Fruit fly (Drosophila melanogaster) whole organism, embryonic: ENCODE results near the gene CG17202.

Source experiments
- CG10959 ChIP-seq: fragments of 200-800 bp; sonication (Bioruptor generic); IDR thresholded peaks from 2 replicates; pipeline ENCODE4 v1.3.6; 2022; ENCODE audit warnings: missing biosample characterization, missing genetic modification characterization
- CG11504 ChIP-seq: fragments of 200-800 bp; sonication (Bioruptor generic); optimal IDR thresholded peaks from 3 replicates; lab custom pipeline; 2019; ENCODE audit warnings: missing biosample characterization, mild to moderate bottlenecking, missing genetic modification characterization, moderate library complexity
- CG11695 ChIP-seq: fragments of 200-800 bp; sonication (Bioruptor generic); IDR thresholded peaks from 3 replicates; pipeline ENCODE4 v1.3.6; 2022; ENCODE audit warnings: missing biosample characterization, missing genetic modification characterization
- CG12299 ChIP-seq: fragments of 200-800 bp; sonication (Bioruptor generic); optimal IDR thresholded peaks from 2 replicates; lab custom pipeline; 2018; ENCODE audit warnings: missing biosample characterization, mild to moderate bottlenecking, missing genetic modification characterization
- CG13296 ChIP-seq: fragments of 200-800 bp; sonication (Bioruptor generic); optimal IDR thresholded peaks from 3 replicates; lab custom pipeline; 2018; ENCODE audit warnings: missing biosample characterization, mild to moderate bottlenecking, missing genetic modification characterization
- CG17359 ChIP-seq: fragments of 200-800 bp; sonication (Bioruptor generic); optimal IDR thresholded peaks from 3 replicates; lab custom pipeline; 2018; ENCODE audit warnings: missing biosample characterization, mild to moderate bottlenecking, missing genetic modification characterization, moderate library complexity
- CG2712 ChIP-seq: fragments of 200-800 bp; optimal IDR thresholded peaks from 3 replicates; lab custom pipeline; 2019; ENCODE audit warnings: missing biosample characterization, mild to moderate bottlenecking, missing genetic modification characterization, moderate library complexity
- CG3065 ChIP-seq: fragments of 200-800 bp; sonication (Bioruptor generic); optimal IDR thresholded peaks from 2 replicates; lab custom pipeline; 2016; ENCODE audit warnings: missing biosample characterization, missing genetic modification characterization
- CG31224 ChIP-seq: fragments of 200-800 bp; sonication (Bioruptor generic); IDR thresholded peaks from 2 replicates; pipeline ENCODE4 v1.3.6; 2022; ENCODE audit warnings: missing biosample characterization, missing genetic modification characterization
- CG31388 ChIP-seq: fragments of 200-800 bp; sonication (Bioruptor generic); optimal IDR thresholded peaks from 2 replicates; lab custom pipeline; 2016; ENCODE audit warnings: missing biosample characterization, missing genetic modification characterization
- CG31441 ChIP-seq: fragments of 200-800 bp; sonication (Bioruptor generic); IDR thresholded peaks from 2 replicates; pipeline ENCODE4 v1.3.6; 2022; ENCODE audit warnings: missing biosample characterization, missing genetic modification characterization
- CG3281 ChIP-seq: fragments of 200-800 bp; sonication (Bioruptor generic); optimal IDR thresholded peaks from 3 replicates; lab custom pipeline; 2017; ENCODE audit warnings: missing biosample characterization, mild to moderate bottlenecking, missing genetic modification characterization
- CG6689 ChIP-seq: fragments of 200-800 bp; sonication (Bioruptor generic); IDR thresholded peaks from 2 replicates; pipeline ENCODE4 v1.3.6; 2022; ENCODE audit warnings: missing biosample characterization, missing genetic modification characterization
- CG6813 ChIP-seq: fragments of 200-800 bp; sonication (Bioruptor generic); optimal IDR thresholded peaks from 2 replicates; lab custom pipeline; 2017; ENCODE audit warnings: missing biosample characterization, missing genetic modification characterization, mild to moderate bottlenecking, moderate library complexity, missing genetic modification reagents
- CG7928 ChIP-seq: fragments of 200-800 bp; sonication (Bioruptor generic); optimal IDR thresholded peaks from 2 replicates; lab custom pipeline; 2017; ENCODE audit warnings: missing biosample characterization, mild to moderate bottlenecking, missing genetic modification characterization
- CG8478 ChIP-seq: fragments of >200 bp; optimal IDR thresholded peaks from 2 replicates; lab custom pipeline; 2018
- CG8944 ChIP-seq: fragments of 200-800 bp; sonication (Bioruptor generic); optimal IDR thresholded peaks from 3 replicates; lab custom pipeline; 2016; ENCODE audit warnings: missing biosample characterization, missing genetic modification characterization
- CG9797 ChIP-seq: fragments of 200-800 bp; sonication (Bioruptor generic); optimal IDR thresholded peaks from 3 replicates; lab custom pipeline; 2018; ENCODE audit warnings: missing biosample characterization, mild to moderate bottlenecking, missing genetic modification characterization
- CHES-1-like ChIP-seq: fragments of 200-800 bp; sonication (Bioruptor generic); optimal IDR thresholded peaks from 2 replicates; lab custom pipeline; 2016; ENCODE audit warnings: missing biosample characterization, missing genetic modification characterization
- GATAe ChIP-seq: fragments of 200-800 bp; sonication (Bioruptor generic); conservative IDR thresholded peaks from 2 replicates; pipeline ENCODE4 v1.3.6; 2022; ENCODE audit warnings: missing biosample characterization, missing genetic modification characterization
- Gug ChIP-seq: fragments of 200-800 bp; sonication (Bioruptor generic); IDR thresholded peaks from 4 replicates; pipeline ENCODE4 v1.3.6; 2022; ENCODE audit warnings: missing biosample characterization, missing genetic modification characterization
- H15 ChIP-seq: fragments of 200-800 bp; sonication (Bioruptor generic); IDR thresholded peaks from 3 replicates; pipeline ENCODE4 v1.3.6; 2022; ENCODE audit warnings: missing biosample characterization, missing genetic modification characterization
- Hey ChIP-seq: fragments of 200-800 bp; sonication (Bioruptor generic); optimal IDR thresholded peaks from 3 replicates; lab custom pipeline; 2018; ENCODE audit warnings: missing biosample characterization, mild to moderate bottlenecking, missing genetic modification characterization
- MBD-R2 ChIP-seq: fragments of 200-800 bp; sonication (Bioruptor generic); IDR thresholded peaks from 2 replicates; pipeline ENCODE4 v1.3.6; 2022; ENCODE audit warnings: missing biosample characterization, missing genetic modification characterization
- NfI ChIP-seq: fragments of 200-800 bp; sonication (Bioruptor generic); optimal IDR thresholded peaks from 3 replicates; lab custom pipeline; 2018; ENCODE audit warnings: missing biosample characterization, mild to moderate bottlenecking, missing genetic modification characterization, moderate library complexity
- Sox100B ChIP-seq: fragments of 200-800 bp; sonication (Bioruptor generic); optimal IDR thresholded peaks from 3 replicates; lab custom pipeline; 2018; ENCODE audit warnings: missing biosample characterization, mild to moderate bottlenecking, missing genetic modification characterization
- Taf1 ChIP-seq: fragments of 200-800 bp; sonication (Bioruptor generic); IDR thresholded peaks from 2 replicates; pipeline ENCODE4 v1.3.6; 2022; ENCODE audit warnings: missing biosample characterization, missing genetic modification characterization
- Usf ChIP-seq: fragments of 200-800 bp; sonication (Bioruptor generic); optimal IDR thresholded peaks from 2 replicates; lab custom pipeline; 2017; ENCODE audit warnings: missing genotype, missing biosample characterization, missing genetic modification characterization
- Vsx1 ChIP-seq: fragments of 200-800 bp; sonication (Bioruptor generic); optimal IDR thresholded peaks from 2 replicates; lab custom pipeline; 2017; ENCODE audit warnings: missing biosample characterization, mild to moderate bottlenecking, missing genetic modification characterization, missing genetic modification reagents
- cato ChIP-seq: fragments of 200-800 bp; sonication (Bioruptor generic); optimal IDR thresholded peaks from 2 replicates; lab custom pipeline; 2016; ENCODE audit warnings: missing biosample characterization, missing genetic modification characterization, borderline replicate concordance
- caup ChIP-seq: fragments of 200-800 bp; sonication (Bioruptor generic); optimal IDR thresholded peaks from 3 replicates; lab custom pipeline; 2017; ENCODE audit warnings: missing biosample characterization, mild to moderate bottlenecking, missing genetic modification characterization, moderate library complexity; ENCODE audit not compliant: severe bottlenecking
- chm ChIP-seq: fragments of 200-800 bp; sonication (Bioruptor generic); IDR thresholded peaks from 2 replicates; pipeline ENCODE4 v1.3.6; 2022; ENCODE audit warnings: missing biosample characterization, missing genetic modification characterization
- chn ChIP-seq: fragments of 200-800 bp; sonication (Bioruptor generic); optimal IDR thresholded peaks from 2 replicates; lab custom pipeline; 2016; ENCODE audit warnings: missing biosample characterization, missing genetic modification characterization
- dati ChIP-seq: fragments of 200-800 bp; sonication (Bioruptor generic); IDR thresholded peaks from 2 replicates; pipeline ENCODE4 v1.3.6; 2022; ENCODE audit warnings: missing biosample characterization, missing genetic modification characterization
- grn ChIP-seq: fragments of 200-800 bp; sonication (Bioruptor generic); optimal IDR thresholded peaks from 3 replicates; lab custom pipeline; 2017; ENCODE audit warnings: missing biosample characterization, missing genetic modification characterization
- gsb ChIP-seq: fragments of 200-800 bp; sonication (Bioruptor generic); IDR thresholded peaks from 2 replicates; pipeline ENCODE4 v1.3.6; 2022; ENCODE audit warnings: missing biosample characterization, missing genetic modification characterization
- hkb ChIP-seq, 2 experiments: fragments of 200-800 bp in 1 of 2; fragments of >200 bp in 1 of 2; sonication (Bioruptor generic) in 1 of 2; IDR thresholded peaks in 1 of 2; optimal IDR thresholded peaks in 1 of 2; 2 replicates each; pipeline versions ENCODE4 v1.3.6 to Lab custom; 2017 to 2022; ENCODE audit warnings: missing biosample characterization in 1 of 2, missing genetic modification characterization in 1 of 2
- lola ChIP-seq, 3 experiments: fragments of >200 bp in 2 of 3; fragments of 200-800 bp in 1 of 3; sonication (Bioruptor generic) in 1 of 3; optimal IDR thresholded peaks; 2 replicates each; lab custom pipeline; 2017 to 2019; ENCODE audit warnings: missing biosample characterization in 3 of 3, missing genetic modification characterization in 3 of 3, mild to moderate bottlenecking in 1 of 3, moderate library complexity in 1 of 3
- mam ChIP-seq: fragments of 200-800 bp; sonication (Bioruptor generic); optimal IDR thresholded peaks from 3 replicates; lab custom pipeline; 2016; ENCODE audit warnings: missing biosample characterization, missing genetic modification characterization
- otp ChIP-seq: fragments of 200-800 bp; sonication (Bioruptor generic); IDR thresholded peaks from 3 replicates; pipeline ENCODE4, ENCODE4 v1.3.6; 2022; ENCODE audit warnings: missing biosample characterization, missing genetic modification characterization
- pfk ChIP-seq: fragments of 200-800 bp; sonication (Bioruptor generic); optimal IDR thresholded peaks from 2 replicates; lab custom pipeline; 2018; ENCODE audit warnings: missing biosample characterization, mild to moderate bottlenecking, missing genetic modification characterization, moderate library complexity
- sna ChIP-seq: fragments of 200-800 bp; sonication (Bioruptor generic); IDR thresholded peaks from 2 replicates; pipeline ENCODE4 v1.3.6; 2022; ENCODE audit warnings: missing biosample characterization, missing genetic modification characterization; ENCODE audit not compliant: partially characterized antibody
- ssp ChIP-seq: fragments of 200-800 bp; sonication (Bioruptor generic); IDR thresholded peaks from 2 replicates; pipeline ENCODE4 v1.3.6; 2022; ENCODE audit warnings: missing biosample characterization, missing genetic modification characterization
- sug ChIP-seq: fragments of 200-800 bp; optimal IDR thresholded peaks from 2 replicates; lab custom pipeline; 2019; ENCODE audit warnings: missing biosample characterization, mild to moderate bottlenecking, missing genetic modification characterization, moderate library complexity
- tgo ChIP-seq: fragments of 200-800 bp; sonication (Bioruptor generic); IDR thresholded peaks from 3 replicates; pipeline ENCODE4 v1.3.6; 2022; ENCODE audit warnings: missing biosample characterization, missing genetic modification characterization
- tll ChIP-seq, 2 experiments: fragments of 200-800 bp in 1 of 2; fragments of >200 bp in 1 of 2; sonication (Bioruptor generic) in 1 of 2; optimal IDR thresholded peaks; 2 replicates each; lab custom pipeline; 2017 to 2019; ENCODE audit warnings: missing biosample characterization in 2 of 2, missing genetic modification characterization in 2 of 2, mild to moderate bottlenecking in 1 of 2, moderate library complexity in 1 of 2
- tna ChIP-seq: fragments of 200-800 bp; sonication (Bioruptor generic); IDR thresholded peaks from 2 replicates; pipeline ENCODE4 v1.3.6; 2022; ENCODE audit warnings: missing biosample characterization, missing genetic modification characterization; ENCODE audit not compliant: partially characterized antibody
- vfl ChIP-seq: fragments of 200-800 bp; sonication (Bioruptor generic); optimal IDR thresholded peaks from 2 replicates; lab custom pipeline; 2016; ENCODE audit warnings: missing biosample characterization, missing genetic modification characterization
- zen ChIP-seq: fragments of 200-800 bp; sonication (Bioruptor generic); optimal IDR thresholded peaks from 3 replicates; lab custom pipeline; 2018; ENCODE audit warnings: missing biosample characterization, mild to moderate bottlenecking, missing genetic modification characterization, moderate library complexity
- zfh2 ChIP-seq: fragments of 200-800 bp; sonication (Bioruptor generic); optimal IDR thresholded peaks from 2 replicates; lab custom pipeline; 2016; ENCODE audit warnings: missing biosample characterization, missing genetic modification characterization

The CG17202 gene

DNA sequence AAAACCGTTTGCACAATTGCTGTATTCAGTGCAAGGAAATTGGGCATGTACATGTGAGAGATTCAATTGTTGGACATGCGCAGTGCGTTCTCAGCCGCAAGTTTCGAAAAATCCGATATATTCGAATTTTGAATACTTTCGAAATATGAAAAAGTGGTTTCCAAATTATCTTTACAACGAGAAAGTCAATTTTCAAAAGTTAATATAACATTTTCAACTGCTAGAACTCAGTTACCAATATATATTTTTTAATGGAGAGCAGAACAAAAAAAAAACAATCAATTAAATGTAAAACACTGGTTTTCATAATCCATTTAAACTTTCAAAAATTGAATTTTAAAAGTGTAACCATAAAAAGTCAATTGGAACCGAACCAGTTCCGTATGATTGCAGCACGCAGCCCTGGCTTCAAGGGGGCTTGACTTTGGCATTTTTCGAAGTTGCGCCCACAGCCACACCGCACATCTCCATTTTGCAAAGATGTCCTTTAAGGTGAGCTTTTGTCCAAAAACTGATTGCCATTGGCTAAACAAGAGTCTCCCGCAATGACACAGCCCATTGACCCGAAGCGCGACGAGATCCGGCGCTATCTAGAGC is at the start of gene CG17202, which contains the start of gene Scgbeta (continued):
- no peak for TF ChIP-seq CG11504 (tag; lab: Kevin White, UChicago)
- TF ChIP-seq CG8944 (GFP tag; lab: Kevin White, UChicago), result peak; percentile 25
- no peak for TF ChIP-seq CG17359
- no peak for TF ChIP-seq CG12299 (tag; lab: Kevin White, UChicago)
- no peak for TF ChIP-seq sna
- no peak for TF ChIP-seq Vsx1 (GFP tag; lab: Kevin White, UChicago)
- TF ChIP-seq Taf1 (GFP tag; lab: Robert Waterston, UW), result no peak
- TF ChIP-seq zen (tag; lab: Kevin White, UChicago), result peak; percentile 12
- no peak for TF ChIP-seq CG6813 (GFP tag; lab: Kevin White, UChicago)
- TF ChIP-seq cato (GFP tag; lab: Kevin White, UChicago), result no peak
- no peak for TF ChIP-seq vfl (GFP tag; lab: Kevin White, UChicago)
- no peak for TF ChIP-seq gsb (GFP tag; lab: Robert Waterston, UW)
- no peak for TF ChIP-seq dati (GFP tag; lab: Robert Waterston, UW)
- TF ChIP-seq hkb (optimal IDR thresholded peaks at IDR 0.05; lab: Kevin White, UChicago), result no peak
- TF ChIP-seq hkb (GFP tag; IDR thresholded peaks at IDR 0.05; lab: Robert Waterston, UW), result no peak
- TF ChIP-seq Gug, result no peak
- no peak for TF ChIP-seq zfh2
- TF ChIP-seq CG8478, result no peak
- no peak for TF ChIP-seq CG11695 (GFP tag; lab: Robert Waterston, UW)
- no peak for TF ChIP-seq NfI (GFP tag; lab: Kevin White, UChicago)
- TF ChIP-seq mam (GFP tag; lab: Kevin White, UChicago), result peak; percentile 28
- TF ChIP-seq otp, result peak; percentile 37; the same call in 1 of the 3 replicates
- no peak for TF ChIP-seq tgo (GFP tag; lab: Robert Waterston, UW)
- TF ChIP-seq caup (GFP tag; lab: Kevin White, UChicago), result no peak
- no peak for TF ChIP-seq H15 (GFP tag; lab: Robert Waterston, UW)
- TF ChIP-seq CG13296, result no peak
- no peak for TF ChIP-seq chn
- TF ChIP-seq CG3065, result no peak
- TF ChIP-seq CG31224 (GFP tag; lab: Robert Waterston, UW), result no peak
- no peak for TF ChIP-seq grn
- no peak for TF ChIP-seq Hey (tag; lab: Kevin White, UChicago)
- TF ChIP-seq CG7928, result peak; percentile 96
- no peak for TF ChIP-seq lola (GFP tag; optimal IDR thresholded peaks at IDR 0.05; lab: Kevin White, UChicago)
- no peak for TF ChIP-seq CG31441 (GFP tag; lab: Robert Waterston, UW)
- TF ChIP-seq tll (GFP tag; optimal IDR thresholded peaks at IDR 0.05; lab: Kevin White, UChicago), result peak in 1 of 2 experiments; percentile 44
- TF ChIP-seq chm (GFP tag; lab: Robert Waterston, UW), result no peak
- no peak for TF ChIP-seq CG6689 (GFP tag; lab: Robert Waterston, UW)
- TF ChIP-seq CG3281 (GFP tag; lab: Kevin White, UChicago), result no peak
- no peak for TF ChIP-seq pfk (GFP tag; lab: Kevin White, UChicago)
- TF ChIP-seq CHES-1-like (GFP tag; lab: Kevin White, UChicago), result peak; percentile 21
- peak; percentile 95 for TF ChIP-seq MBD-R2 (GFP tag; lab: Robert Waterston, UW)
- TF ChIP-seq GATAe, result no peak
- TF ChIP-seq ssp (GFP tag; lab: Robert Waterston, UW), result no peak
- no peak for TF ChIP-seq Sox100B
- TF ChIP-seq CG10959, result no peak
- TF ChIP-seq tna (GFP tag; lab: Robert Waterston, UW), result no peak
- TF ChIP-seq CG2712, result no peak
- TF ChIP-seq CG31388 (GFP tag; lab: Kevin White, UChicago), result no peak
- TF ChIP-seq Usf, result no peak
- peak; percentile 79 for TF ChIP-seq CG9797
- no peak for TF ChIP-seq sug (tag; lab: Kevin White, UChicago)
